Worm (Caenorhabditis elegans): ENCODE results near the gene fbxa-1.

ce11 chrIII:2288261-2288660 is 19.7 kb downstream of the fbxa-1 start:
- TF ChIP-seq ztf-4 (tag; optimal IDR thresholded peaks at IDR 0.05) (no peak), alr-1 (tag; optimal IDR thresholded peaks at IDR 0.05) (no peak), ztf-11 (tag; optimal IDR thresholded peaks at IDR 0.05) (no peak), unc-62 (GFP tag; optimal IDR thresholded peaks at IDR 0.05) (no peak), lsy-2 (tag; optimal IDR thresholded peaks at IDR 0.05) (no peak), ceh-82 (tag; optimal IDR thresholded peaks at IDR 0.05) (no peak), skn-1 (tag; optimal IDR thresholded peaks at IDR 0.05) (no peak), aly-2 (tag; optimal IDR thresholded peaks at IDR 0.05) (no peak), nhr-25 (tag; optimal IDR thresholded peaks at IDR 0.05) (no peak), zag-1 (tag; optimal IDR thresholded peaks at IDR 0.05) (no peak), mbf-1 (tag; optimal IDR thresholded peaks at IDR 0.05) (no peak), nhr-11 (tag; optimal IDR thresholded peaks at IDR 0.05) (no peak)

All from whole organism, L2 larva.